Worm (Caenorhabditis elegans): ENCODE measurements around the gene Y116F11B.14.

The Y116F11B.14 gene

DNA sequence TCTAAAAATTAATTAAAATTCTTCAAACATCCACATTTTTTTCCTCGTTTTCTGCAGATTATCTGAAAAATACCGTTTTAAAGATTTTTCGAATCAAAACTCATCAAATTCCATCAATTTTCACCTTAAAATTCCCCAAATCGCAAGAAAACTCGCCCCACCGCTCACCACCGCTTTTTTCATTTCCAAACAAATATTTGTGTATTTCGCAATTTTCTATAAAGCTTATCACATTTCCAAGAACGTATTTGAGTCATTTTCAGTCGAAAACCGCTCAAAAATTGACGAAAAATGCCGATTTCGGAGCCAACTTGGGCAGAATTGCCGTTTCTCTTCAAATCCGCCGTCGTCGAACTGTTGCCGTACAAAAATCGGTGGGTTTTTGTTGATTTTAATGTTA lies 50.5 kb downstream of the Y116F11B.14 start, which contains the start of gene Y60A3A.8:
Gene Y60A3A.8 (plus strand): TSS at position 258 of the 400 bp plus-strand sequence.
- TF ChIP-seq cebp-1 (GFP tag; IDR thresholded peaks at IDR 0.05) (peak; percentile 77), cebp-1 (tag; optimal IDR thresholded peaks at IDR 0.05) (peak; percentile 81)

Data from whole organism, young adult.